Fruit fly (Drosophila melanogaster): ENCODE measurements around the gene CG11537.

DNA sequence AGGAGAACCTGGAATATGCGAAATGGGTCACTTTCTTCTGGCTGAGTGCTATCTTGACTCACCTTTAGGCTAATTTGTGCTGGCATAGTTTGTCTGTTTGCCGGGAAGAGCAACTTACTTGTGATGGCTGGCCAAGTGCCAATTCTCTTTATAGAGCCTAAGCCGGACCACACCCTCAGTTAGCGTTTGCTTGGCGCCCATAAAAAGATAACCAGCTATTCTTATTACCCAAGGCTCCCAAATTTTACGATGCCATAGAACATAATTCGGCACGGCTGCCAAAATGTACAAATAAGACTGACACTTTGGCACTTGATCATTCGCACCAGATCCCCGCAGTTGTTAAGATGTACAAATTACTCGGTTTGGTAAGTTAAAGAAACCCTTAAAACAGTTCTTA is 46.4 kb upstream of the CG11537 start, which contains the start of the genes CG42525 and CG14958:
- TF ChIP-seq eg (GFP tag; IDR thresholded peaks at IDR 0.05) (no peak), Hr39 (GFP tag; optimal IDR thresholded peaks at IDR 0.05) (no peak), CG8319 (GFP tag; optimal IDR thresholded peaks at IDR 0.05) (no peak), CG11294 (GFP tag; IDR thresholded peaks at IDR 0.05) (no peak)

Data from whole organism, prepupa.